Fruit fly (Drosophila melanogaster) whole organism, prepupa: ENCODE data around the gene Spn88Eb.

ENCODE experiments used
- Lpt ChIP-seq: fragments of 200-800 bp; sonication (Bioruptor generic); optimal IDR thresholded peaks from 3 replicates; lab custom pipeline; 2016; ENCODE audit warnings: missing biosample characterization, missing genetic modification characterization
- lz ChIP-seq: fragments of 200-800 bp; sonication (Bioruptor generic); optimal IDR thresholded peaks from 3 replicates; lab custom pipeline; 2016; ENCODE audit warnings: missing biosample characterization, missing genetic modification characterization

DNA sequence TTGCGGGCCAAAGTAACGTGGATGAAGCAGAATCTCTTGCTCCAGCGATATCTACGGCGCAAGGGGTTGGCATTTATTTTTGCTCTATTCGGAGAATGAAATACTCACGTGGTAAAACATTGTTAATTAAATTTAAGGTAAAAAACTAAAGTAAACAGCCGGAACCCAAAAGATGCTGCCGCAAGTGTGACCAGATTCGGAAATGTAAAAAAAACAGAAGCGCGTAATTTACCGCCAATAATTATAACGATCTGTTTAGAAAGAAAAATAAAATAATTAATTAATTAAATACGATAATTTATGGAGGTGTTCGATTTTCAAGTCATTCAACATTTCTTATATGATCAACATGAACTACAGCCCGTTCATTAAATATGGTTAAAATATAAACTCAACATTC is 14.4 kb upstream of the Spn88Eb start, which contains the start of gene Polr2G:
- TF ChIP-seq Lpt (GFP tag; lab: Kevin White, UChicago) (no peak), lz (no peak)
